Fruit fly (Drosophila melanogaster) whole organism, embryonic: ENCODE results near the gene ND-SGDH.

Experiments used
- Ada2b ChIP-seq: fragments of 200-800 bp; sonication (Bioruptor generic); IDR thresholded peaks from 2 replicates; pipeline ENCODE4 v1.3.6; 2022; ENCODE audit warnings: missing biosample characterization, missing genetic modification characterization
- CG11085 ChIP-seq: fragments of 200-800 bp; sonication (Bioruptor generic); IDR thresholded peaks from 2 replicates; pipeline ENCODE4 v1.3.6; 2022; ENCODE audit warnings: missing biosample characterization, missing genetic modification characterization
- CG15479 ChIP-seq: fragments of 200-800 bp; sonication (Bioruptor generic); optimal IDR thresholded peaks from 3 replicates; lab custom pipeline; 2019; ENCODE audit warnings: missing biosample characterization, mild to moderate bottlenecking, missing genetic modification characterization, moderate library complexity
- CG17359 ChIP-seq: fragments of 200-800 bp; sonication (Bioruptor generic); optimal IDR thresholded peaks from 3 replicates; lab custom pipeline; 2018; ENCODE audit warnings: missing biosample characterization, mild to moderate bottlenecking, missing genetic modification characterization, moderate library complexity
- CG18011 ChIP-seq: fragments of 200-800 bp; sonication (Bioruptor generic); optimal IDR thresholded peaks from 2 replicates; lab custom pipeline; 2017; ENCODE audit warnings: missing biosample characterization, missing genetic modification characterization, mild to moderate bottlenecking, moderate library complexity, missing genotype
- CG18599 ChIP-seq: fragments of 200-800 bp; sonication (Bioruptor generic); optimal IDR thresholded peaks from 3 replicates; lab custom pipeline; 2017; ENCODE audit warnings: missing biosample characterization, missing genetic modification characterization, mild to moderate bottlenecking, moderate library complexity, missing genetic modification reagents
- CG2678 ChIP-seq: fragments of 200-800 bp; sonication (Bioruptor generic); optimal IDR thresholded peaks from 3 replicates; lab custom pipeline; 2019; ENCODE audit warnings: missing biosample characterization, mild to moderate bottlenecking, missing genetic modification characterization, moderate library complexity
- CG2712 ChIP-seq: fragments of 200-800 bp; optimal IDR thresholded peaks from 3 replicates; lab custom pipeline; 2019; ENCODE audit warnings: missing biosample characterization, mild to moderate bottlenecking, missing genetic modification characterization, moderate library complexity
- CG32532 ChIP-seq: fragments of 200-800 bp; sonication (Bioruptor generic); IDR thresholded peaks from 2 replicates; pipeline ENCODE4 v1.3.6; 2022; ENCODE audit warnings: missing biosample characterization, missing genetic modification characterization
- CG4820 ChIP-seq: fragments of 200-800 bp; sonication (Bioruptor generic); optimal IDR thresholded peaks from 3 replicates; lab custom pipeline; 2016; ENCODE audit warnings: missing biosample characterization, missing genetic modification characterization
- CG6689 ChIP-seq: fragments of 200-800 bp; sonication (Bioruptor generic); IDR thresholded peaks from 2 replicates; pipeline ENCODE4 v1.3.6; 2022; ENCODE audit warnings: missing biosample characterization, missing genetic modification characterization
- CG7372 ChIP-seq: fragments of 200-800 bp; sonication (Bioruptor generic); IDR thresholded peaks from 2 replicates; pipeline ENCODE4 v1.3.6; 2022; ENCODE audit warnings: missing biosample characterization, missing genetic modification characterization
- CG7987 ChIP-seq: fragments of 200-800 bp; sonication (Bioruptor generic); optimal IDR thresholded peaks from 2 replicates; lab custom pipeline; 2018; ENCODE audit warnings: missing biosample characterization, mild to moderate bottlenecking, missing genetic modification characterization, moderate library complexity
- CG8944 ChIP-seq: fragments of 200-800 bp; sonication (Bioruptor generic); optimal IDR thresholded peaks from 3 replicates; lab custom pipeline; 2016; ENCODE audit warnings: missing biosample characterization, missing genetic modification characterization
- CG9817 ChIP-seq: fragments of 200-800 bp; sonication (Bioruptor generic); optimal IDR thresholded peaks from 2 replicates; lab custom pipeline; 2018; ENCODE audit warnings: missing biosample characterization, mild to moderate bottlenecking, missing genetic modification characterization, moderate library complexity
- CTCF ChIP-seq: fragments of 200-800 bp; sonication (Bioruptor generic); optimal IDR thresholded peaks from 2 replicates; lab custom pipeline; 2017; ENCODE audit warnings: missing biosample characterization, mild to moderate bottlenecking, missing genetic modification characterization, moderate library complexity
- CrebB ChIP-seq: fragments of 200-800 bp; sonication (Bioruptor generic); optimal IDR thresholded peaks from 3 replicates; lab custom pipeline; 2018; ENCODE audit warnings: missing biosample characterization, mild to moderate bottlenecking, missing genetic modification characterization
- D ChIP-seq, 2 experiments: fragments of 200-800 bp in 1 of 2; fragments of >200 bp in 1 of 2; sonication (Bioruptor generic) in 1 of 2; optimal IDR thresholded peaks; 2 replicates in 1 of 2; 3 replicates in 1 of 2; lab custom pipeline; 2017; ENCODE audit warnings: mild to moderate bottlenecking in 1 of 2, missing biosample characterization in 1 of 2, missing genetic modification characterization in 1 of 2, missing genetic modification reagents in 1 of 2
- Drgx ChIP-seq: fragments of 200-800 bp; sonication (Bioruptor generic); IDR thresholded peaks from 2 replicates; pipeline ENCODE4 v1.3.6; 2022; ENCODE audit warnings: missing biosample characterization, missing genetic modification characterization
- E2f1 ChIP-seq: fragments of 200-800 bp; sonication (Bioruptor generic); IDR thresholded peaks from 2 replicates; pipeline ENCODE4 v1.3.6; 2022; ENCODE audit warnings: missing biosample characterization, missing genetic modification characterization
- E2f2 ChIP-seq: fragments of 200-800 bp; sonication (Bioruptor generic); IDR thresholded peaks from 2 replicates; pipeline ENCODE4 v1.3.6; 2022; ENCODE audit warnings: missing biosample characterization, missing genetic modification characterization
- Lpt ChIP-seq: fragments of >200 bp; optimal IDR thresholded peaks from 2 replicates; lab custom pipeline; 2018; ENCODE audit warnings: missing biosample characterization, missing genetic modification characterization
- Nf-YA ChIP-seq: fragments of 200-800 bp; sonication (Bioruptor generic); IDR thresholded peaks from 2 replicates; pipeline ENCODE4 v1.3.6; 2022; ENCODE audit warnings: missing biosample characterization, missing genetic modification characterization
- Oaz ChIP-seq: fragments of 200-800 bp; sonication (Bioruptor generic); IDR thresholded peaks from 2 replicates; pipeline ENCODE4 v1.3.6; 2022; ENCODE audit warnings: missing biosample characterization, missing genetic modification characterization
- Taf1 ChIP-seq: fragments of 200-800 bp; sonication (Bioruptor generic); IDR thresholded peaks from 2 replicates; pipeline ENCODE4 v1.3.6; 2022; ENCODE audit warnings: missing biosample characterization, missing genetic modification characterization
- Tbp ChIP-seq: fragments of >200 bp; optimal IDR thresholded peaks from 2 replicates; lab custom pipeline; 2018; ENCODE audit warnings: missing biosample characterization, missing genetic modification characterization
- Xrp1 ChIP-seq: fragments of 200-800 bp; sonication (Bioruptor generic); IDR thresholded peaks from 2 replicates; pipeline ENCODE4 v1.3.6; 2022; ENCODE audit warnings: missing biosample characterization, missing genetic modification characterization
- ac ChIP-seq: fragments of 200-800 bp; sonication (Bioruptor generic); optimal IDR thresholded peaks from 3 replicates; lab custom pipeline; 2017; ENCODE audit warnings: missing biosample characterization, mild to moderate bottlenecking, missing genetic modification characterization
- bigmax ChIP-seq: fragments of 200-800 bp; sonication (Bioruptor generic); optimal IDR thresholded peaks from 2 replicates; lab custom pipeline; 2018; ENCODE audit warnings: missing biosample characterization, mild to moderate bottlenecking, missing genetic modification characterization
- bsh ChIP-seq, 2 experiments: fragments of 200-800 bp; sonication (Bioruptor generic); optimal IDR thresholded peaks; 2 replicates each; lab custom pipeline; 2017 to 2018; ENCODE audit warnings: mild to moderate bottlenecking in 2 of 2, missing biosample characterization in 2 of 2, missing genetic modification characterization in 2 of 2, moderate library complexity in 1 of 2
- caup ChIP-seq: fragments of 200-800 bp; sonication (Bioruptor generic); optimal IDR thresholded peaks from 3 replicates; lab custom pipeline; 2017; ENCODE audit warnings: missing biosample characterization, mild to moderate bottlenecking, missing genetic modification characterization, moderate library complexity; ENCODE audit not compliant: severe bottlenecking
- dati ChIP-seq: fragments of 200-800 bp; sonication (Bioruptor generic); IDR thresholded peaks from 2 replicates; pipeline ENCODE4 v1.3.6; 2022; ENCODE audit warnings: missing biosample characterization, missing genetic modification characterization
- dimm ChIP-seq: fragments of 200-800 bp; sonication (Bioruptor generic); IDR thresholded peaks from 2 replicates; pipeline ENCODE4 v1.3.6; 2022; ENCODE audit warnings: missing biosample characterization, missing genetic modification characterization
- dysf ChIP-seq: fragments of 200-800 bp; sonication (Bioruptor generic); IDR thresholded peaks from 3 replicates; pipeline ENCODE4 v1.3.6; 2022; ENCODE audit warnings: missing biosample characterization, missing genetic modification characterization
- eve ChIP-seq, 2 experiments: fragments of >200 bp; optimal IDR thresholded peaks; 2 replicates each; lab custom pipeline; 2017; ENCODE audit warnings: missing biosample characterization in 2 of 2, missing genetic modification characterization in 2 of 2
- fd96Cb ChIP-seq: fragments of 200-800 bp; sonication (Bioruptor generic); optimal IDR thresholded peaks from 2 replicates; lab custom pipeline; 2018; ENCODE audit warnings: missing biosample characterization, mild to moderate bottlenecking, missing genetic modification characterization, moderate library complexity
- gem ChIP-seq: fragments of 200-800 bp; sonication (Bioruptor generic); optimal IDR thresholded peaks from 2 replicates; lab custom pipeline; 2019; ENCODE audit warnings: missing biosample characterization, mild to moderate bottlenecking, missing genetic modification characterization, moderate library complexity
- hkb ChIP-seq, 2 experiments: fragments of 200-800 bp in 1 of 2; fragments of >200 bp in 1 of 2; sonication (Bioruptor generic) in 1 of 2; IDR thresholded peaks in 1 of 2; optimal IDR thresholded peaks in 1 of 2; 2 replicates each; pipeline versions ENCODE4 v1.3.6 to Lab custom; 2017 to 2022; ENCODE audit warnings: missing biosample characterization in 1 of 2, missing genetic modification characterization in 1 of 2
- lilli ChIP-seq: fragments of 200-800 bp; sonication (Bioruptor generic); optimal IDR thresholded peaks from 3 replicates; lab custom pipeline; 2016; ENCODE audit warnings: missing biosample characterization, missing genetic modification characterization
- nom ChIP-seq: fragments of 200-800 bp; sonication (Bioruptor generic); optimal IDR thresholded peaks from 2 replicates; lab custom pipeline; 2017; ENCODE audit warnings: missing biosample characterization, missing genetic modification characterization, mild to moderate bottlenecking, moderate library complexity, missing genetic modification reagents
- phol ChIP-seq: fragments of 200-800 bp; sonication (Bioruptor generic); optimal IDR thresholded peaks from 3 replicates; lab custom pipeline; 2018; ENCODE audit warnings: missing biosample characterization, mild to moderate bottlenecking, missing genetic modification characterization, moderate library complexity
- prd ChIP-seq, 3 experiments: fragments of >200 bp in 2 of 3; fragments of 200-800 bp in 1 of 3; sonication (Bioruptor generic) in 1 of 3; optimal IDR thresholded peaks in 2 of 3; IDR thresholded peaks in 1 of 3; 2 replicates in 2 of 3; 3 replicates in 1 of 3; pipeline versions ENCODE4 v1.3.6 to Lab custom; 2017 to 2022; ENCODE audit warnings: missing biosample characterization in 1 of 3, missing genetic modification characterization in 1 of 3
- run ChIP-seq: fragments of 200-800 bp; sonication (Bioruptor generic); optimal IDR thresholded peaks from 3 replicates; lab custom pipeline; 2018; ENCODE audit warnings: missing biosample characterization, mild to moderate bottlenecking, missing genetic modification characterization
- sens-2 ChIP-seq: fragments of 200-800 bp; sonication (Bioruptor generic); IDR thresholded peaks from 2 replicates; pipeline ENCODE4 v1.3.6; 2022; ENCODE audit warnings: missing biosample characterization, missing genetic modification characterization
- seq ChIP-seq: fragments of 200-800 bp; sonication (Bioruptor generic); IDR thresholded peaks from 2 replicates; pipeline ENCODE4 v1.3.6; 2022; ENCODE audit warnings: missing biosample characterization, missing genetic modification characterization
- sisA ChIP-seq: fragments of 200-800 bp; sonication (Bioruptor generic); IDR thresholded peaks from 2 replicates; pipeline ENCODE4 v1.3.6; 2022; ENCODE audit warnings: missing biosample characterization, missing genetic modification characterization
- tgo ChIP-seq: fragments of 200-800 bp; sonication (Bioruptor generic); IDR thresholded peaks from 3 replicates; pipeline ENCODE4 v1.3.6; 2022; ENCODE audit warnings: missing biosample characterization, missing genetic modification characterization
- tin ChIP-seq: fragments of 200-800 bp; sonication (Bioruptor generic); optimal IDR thresholded peaks from 3 replicates; lab custom pipeline; 2016; ENCODE audit warnings: missing biosample characterization, missing genetic modification characterization
- trem ChIP-seq: fragments of 200-800 bp; optimal IDR thresholded peaks from 3 replicates; lab custom pipeline; 2019; ENCODE audit warnings: missing biosample characterization, mild to moderate bottlenecking, missing genetic modification characterization, moderate library complexity
- vvl ChIP-seq: fragments of 200-800 bp; sonication (Bioruptor generic); IDR thresholded peaks from 2 replicates; pipeline ENCODE4 v1.3.6; 2022; ENCODE audit warnings: missing biosample characterization, missing genetic modification characterization

The ND-SGDH gene

dm6 chr3L:12114188-12114587, 24.2 kb downstream of the ND-SGDH start (continued):
- TF ChIP-seq bsh (GFP tag; optimal IDR thresholded peaks at IDR 0.05; lab: Kevin White, UChicago) (peak in 1 of 2 experiments; percentile 37), E2f2 (GFP tag; lab: Robert Waterston, UW) (0 out of 2 replicates have a peak, but pooled peaks have one; percentile 29), CG32532 (GFP tag; lab: Robert Waterston, UW) (no peak), CG18011 (GFP tag; lab: Kevin White, UChicago) (no peak), phol (peak; percentile 25), Tbp (GFP tag; lab: Kevin White, UChicago) (no peak), CG2712 (tag; lab: Kevin White, UChicago) (peak; percentile 41), CG17359 (tag; lab: Kevin White, UChicago) (peak; percentile 39), prd (optimal IDR thresholded peaks at IDR 0.05; lab: Kevin White, UChicago) (no peak), prd (GFP tag; IDR thresholded peaks at IDR 0.05; lab: Robert Waterston, UW) (peak; percentile 39; the same call in 2 of the 3 replicates), dimm (no peak), Ada2b (GFP tag; lab: Robert Waterston, UW) (peak; percentile 51; the same call in 1 of the 2 replicates), caup (GFP tag; lab: Kevin White, UChicago) (no peak), Xrp1 (peak; percentile 44; the same call in 1 of the 2 replicates), Drgx (peak; percentile 86), E2f1 (peak; percentile 12; the same call in 1 of the 2 replicates), CG9817 (tag; lab: Kevin White, UChicago) (no peak), CG18599 (GFP tag; lab: Kevin White, UChicago) (no peak), CG7987 (GFP tag; lab: Kevin White, UChicago) (no peak), lilli (no peak), gem (peak; percentile 33), dati (no peak), hkb (optimal IDR thresholded peaks at IDR 0.05; lab: Kevin White, UChicago) (no peak), hkb (GFP tag; IDR thresholded peaks at IDR 0.05; lab: Robert Waterston, UW) (peak; percentile 64), CG6689 (0 out of 2 replicates have a peak, but pooled peaks have one; percentile 32), sisA (GFP tag; lab: Robert Waterston, UW) (peak; percentile 22; the same call in 1 of the 2 replicates), CG8944 (GFP tag; lab: Kevin White, UChicago) (no peak), Taf1 (GFP tag; lab: Robert Waterston, UW) (no peak), fd96Cb (peak; percentile 34), tin (GFP tag; lab: Kevin White, UChicago) (peak; percentile 8), nom (GFP tag; lab: Kevin White, UChicago) (peak; percentile 50), CG4820 (GFP tag; lab: Kevin White, UChicago) (peak; percentile 40), CrebB (no peak), D (optimal IDR thresholded peaks at IDR 0.05; lab: Kevin White, UChicago) (no peak), D (GFP tag; optimal IDR thresholded peaks at IDR 0.05; lab: Kevin White, UChicago) (no peak), seq (GFP tag; lab: Robert Waterston, UW) (no peak), bigmax (GFP tag; lab: Kevin White, UChicago) (no peak), CG15479 (GFP tag; lab: Kevin White, UChicago) (no peak), Nf-YA (GFP tag; lab: Robert Waterston, UW) (peak; percentile 29; the same call in 1 of the 2 replicates), dysf (GFP tag; lab: Robert Waterston, UW) (no peak), tgo (peak; percentile 30; the same call in 1 of the 3 replicates), sens-2 (0 out of 2 replicates have a peak, but pooled peaks have one; percentile 41), trem (tag; lab: Kevin White, UChicago) (no peak), Lpt (no peak), CG7372 (no peak), Oaz (GFP tag; lab: Robert Waterston, UW) (no peak), CG2678 (tag; lab: Kevin White, UChicago) (no peak), CTCF (GFP tag; lab: Kevin White, UChicago) (no peak), CG11085 (no peak), run (tag; lab: Kevin White, UChicago) (no peak), ac (GFP tag; lab: Kevin White, UChicago) (no peak), eve (GFP tag; optimal IDR thresholded peaks at IDR 0.05; lab: Kevin White, UChicago) (no peak), vvl (peak; percentile 67)
